Fruit fly (Drosophila melanogaster) whole organism, embryonic: ENCODE measurements around the gene CG15725.

ENCODE experiments used
- Asciz ChIP-seq: fragments of 200-800 bp; sonication (Bioruptor generic); optimal IDR thresholded peaks from 2 replicates; lab custom pipeline; 2017; ENCODE audit warnings: missing biosample characterization, mild to moderate bottlenecking, missing genetic modification characterization, missing genetic modification reagents
- Blimp-1 ChIP-seq: fragments of 200-800 bp; sonication (Bioruptor generic); optimal IDR thresholded peaks from 3 replicates; lab custom pipeline; 2018; ENCODE audit warnings: missing biosample characterization, missing genetic modification characterization, mild to moderate bottlenecking, moderate library complexity, missing genetic modification reagents
- BtbVII ChIP-seq: fragments of 200-800 bp; sonication (Bioruptor generic); optimal IDR thresholded peaks from 3 replicates; lab custom pipeline; 2017; ENCODE audit warnings: missing biosample characterization, mild to moderate bottlenecking, missing genetic modification characterization
- CG10147 ChIP-seq: fragments of 200-800 bp; sonication (Bioruptor generic); optimal IDR thresholded peaks from 2 replicates; lab custom pipeline; 2019; ENCODE audit warnings: missing biosample characterization, mild to moderate bottlenecking, missing genetic modification characterization, moderate library complexity
- CG10979 ChIP-seq: fragments of 200-800 bp; sonication (Bioruptor generic); optimal IDR thresholded peaks from 2 replicates; lab custom pipeline; 2018; ENCODE audit warnings: missing biosample characterization, mild to moderate bottlenecking, missing genetic modification characterization, moderate library complexity
- CG11695 ChIP-seq: fragments of 200-800 bp; sonication (Bioruptor generic); IDR thresholded peaks from 3 replicates; pipeline ENCODE4 v1.3.6; 2022; ENCODE audit warnings: missing biosample characterization, missing genetic modification characterization
- CG12659 ChIP-seq: fragments of 200-800 bp; sonication (Bioruptor generic); optimal IDR thresholded peaks from 3 replicates; lab custom pipeline; 2017; ENCODE audit warnings: mild to moderate bottlenecking, missing biosample characterization, missing genetic modification reagents, missing genetic modification characterization
- CG14050 ChIP-seq: fragments of 200-800 bp; sonication (Bioruptor generic); IDR thresholded peaks from 3 replicates; pipeline ENCODE4 v1.3.6; 2022; ENCODE audit warnings: missing biosample characterization, missing genetic modification characterization
- CG17361 ChIP-seq: fragments of 200-800 bp; sonication (Bioruptor generic); IDR thresholded peaks from 3 replicates; pipeline ENCODE4 v1.3.6; 2022; ENCODE audit warnings: missing biosample characterization, missing genetic modification characterization
- CG17568 ChIP-seq: fragments of 200-800 bp; sonication (Bioruptor generic); optimal IDR thresholded peaks from 2 replicates; lab custom pipeline; 2018; ENCODE audit warnings: missing biosample characterization, mild to moderate bottlenecking, missing genetic modification characterization, moderate library complexity
- CG18011 ChIP-seq: fragments of 200-800 bp; sonication (Bioruptor generic); optimal IDR thresholded peaks from 2 replicates; lab custom pipeline; 2017; ENCODE audit warnings: missing biosample characterization, missing genetic modification characterization, mild to moderate bottlenecking, moderate library complexity, missing genotype
- CG4424 ChIP-seq: fragments of 200-800 bp; sonication (Bioruptor generic); optimal IDR thresholded peaks from 3 replicates; lab custom pipeline; 2016; ENCODE audit warnings: missing biosample characterization, missing genetic modification characterization
- CG6272 ChIP-seq: fragments of 200-800 bp; sonication (Bioruptor generic); IDR thresholded peaks from 2 replicates; pipeline ENCODE4 v1.3.6; 2022; ENCODE audit warnings: missing biosample characterization, missing genetic modification characterization
- CG6654 ChIP-seq: fragments of 200-800 bp; sonication (Bioruptor generic); optimal IDR thresholded peaks from 2 replicates; lab custom pipeline; 2017; ENCODE audit warnings: missing biosample characterization, mild to moderate bottlenecking, missing genetic modification characterization
- CG9797 ChIP-seq: fragments of 200-800 bp; sonication (Bioruptor generic); optimal IDR thresholded peaks from 3 replicates; lab custom pipeline; 2018; ENCODE audit warnings: missing biosample characterization, mild to moderate bottlenecking, missing genetic modification characterization
- Dbx ChIP-seq: fragments of 200-800 bp; sonication (Bioruptor generic); IDR thresholded peaks from 3 replicates; pipeline ENCODE4 v1.3.6; 2022; ENCODE audit warnings: missing biosample characterization, missing genetic modification characterization
- Drgx ChIP-seq: fragments of 200-800 bp; sonication (Bioruptor generic); IDR thresholded peaks from 2 replicates; pipeline ENCODE4 v1.3.6; 2022; ENCODE audit warnings: missing biosample characterization, missing genetic modification characterization
- Ets65A ChIP-seq: fragments of 200-800 bp; sonication (Bioruptor generic); peaks from one replicate; lab custom pipeline; 2016; ENCODE audit warnings: missing biosample characterization, missing genetic modification characterization
- Ets97D ChIP-seq: fragments of 200-800 bp; sonication (Bioruptor generic); optimal IDR thresholded peaks from 3 replicates; lab custom pipeline; 2016; ENCODE audit warnings: missing biosample characterization, missing genetic modification characterization
- Fer3 ChIP-seq: fragments of 200-800 bp; sonication (Bioruptor generic); optimal IDR thresholded peaks from 2 replicates; lab custom pipeline; 2018; ENCODE audit warnings: missing biosample characterization, mild to moderate bottlenecking, missing genetic modification characterization, moderate library complexity
- HmgD ChIP-seq: fragments of 200-800 bp; sonication (Bioruptor generic); optimal IDR thresholded peaks from 3 replicates; lab custom pipeline; 2016; ENCODE audit warnings: missing biosample characterization, missing genetic modification characterization
- Hmr ChIP-seq: fragments of 200-800 bp; sonication (Bioruptor generic); optimal IDR thresholded peaks from 3 replicates; lab custom pipeline; 2017; ENCODE audit warnings: mild to moderate bottlenecking, missing biosample characterization, missing genetic modification reagents, missing genetic modification characterization
- Myb ChIP-seq: fragments of 200-800 bp; sonication (Bioruptor generic); optimal IDR thresholded peaks from 2 replicates; lab custom pipeline; 2016; ENCODE audit warnings: missing biosample characterization, missing genetic modification characterization
- Neu2 ChIP-seq: fragments of 200-800 bp; sonication (Bioruptor generic); optimal IDR thresholded peaks from 3 replicates; lab custom pipeline; 2016; ENCODE audit warnings: missing biosample characterization, missing genetic modification characterization, borderline replicate concordance
- Poxn ChIP-seq: fragments of 200-800 bp; sonication (Bioruptor generic); IDR thresholded peaks from 2 replicates; pipeline ENCODE4 v1.3.6; 2022; ENCODE audit warnings: missing biosample characterization, missing genetic modification characterization
- amos ChIP-seq: fragments of 200-800 bp; sonication (Bioruptor generic); IDR thresholded peaks from 2 replicates; pipeline ENCODE4 v1.3.6; 2022; ENCODE audit warnings: missing biosample characterization, missing genetic modification characterization; ENCODE audit not compliant: partially characterized antibody
- aop ChIP-seq: fragments of 200-800 bp; sonication (Bioruptor generic); IDR thresholded peaks from 2 replicates; pipeline ENCODE4 v1.3.6; 2022; ENCODE audit warnings: missing biosample characterization, missing genetic modification characterization
- btn ChIP-seq: fragments of 200-800 bp; sonication (Bioruptor generic); optimal IDR thresholded peaks from 2 replicates; lab custom pipeline; 2016; ENCODE audit warnings: missing biosample characterization, missing genetic modification characterization
- chinmo ChIP-seq: fragments of 200-800 bp; sonication (Bioruptor generic); IDR thresholded peaks from 4 replicates; pipeline ENCODE4 v1.3.6; 2022; ENCODE audit warnings: missing biosample characterization, missing genetic modification characterization; ENCODE audit not compliant: partially characterized antibody
- crp ChIP-seq, 2 experiments: fragments of 200-800 bp; sonication (Bioruptor generic); optimal IDR thresholded peaks; 2 replicates in 1 of 2; 3 replicates in 1 of 2; lab custom pipeline; 2017; ENCODE audit warnings: missing biosample characterization in 2 of 2, missing genetic modification characterization in 2 of 2, mild to moderate bottlenecking in 1 of 2, moderate library complexity in 1 of 2
- dm ChIP-seq: fragments of 200-800 bp; sonication (Bioruptor generic); optimal IDR thresholded peaks from 3 replicates; lab custom pipeline; 2016; ENCODE audit warnings: missing biosample characterization, missing genetic modification characterization
- dmrt99B ChIP-seq: fragments of 200-800 bp; sonication (Bioruptor generic); optimal IDR thresholded peaks from 2 replicates; lab custom pipeline; 2018; ENCODE audit warnings: missing biosample characterization, mild to moderate bottlenecking, missing genetic modification characterization, moderate library complexity
- ftz-f1 ChIP-seq: fragments of 200-800 bp; sonication (Bioruptor generic); optimal IDR thresholded peaks from 2 replicates; lab custom pipeline; 2016; ENCODE audit warnings: missing biosample characterization, missing genetic modification characterization
- fu2 ChIP-seq: fragments of 200-800 bp; sonication (Bioruptor generic); optimal IDR thresholded peaks from 2 replicates; lab custom pipeline; 2016; ENCODE audit warnings: missing biosample characterization, missing genetic modification characterization
- klu ChIP-seq: fragments of 200-800 bp; sonication (Bioruptor generic); IDR thresholded peaks from 2 replicates; pipeline ENCODE4 v1.3.6; 2022; ENCODE audit warnings: missing biosample characterization, missing genetic modification characterization
- lab ChIP-seq: fragments of 200-800 bp; sonication (Bioruptor generic); optimal IDR thresholded peaks from 3 replicates; lab custom pipeline; 2017; ENCODE audit warnings: missing biosample characterization, missing genetic modification characterization, mild to moderate bottlenecking, moderate library complexity, missing genetic modification reagents
- lbe ChIP-seq: fragments of 200-800 bp; sonication (Bioruptor generic); optimal IDR thresholded peaks from 2 replicates; lab custom pipeline; 2016; ENCODE audit warnings: missing biosample characterization, mild to moderate bottlenecking, missing genetic modification characterization
- lola ChIP-seq, 3 experiments: fragments of >200 bp in 2 of 3; fragments of 200-800 bp in 1 of 3; sonication (Bioruptor generic) in 1 of 3; optimal IDR thresholded peaks; 2 replicates each; lab custom pipeline; 2017 to 2019; ENCODE audit warnings: missing biosample characterization in 3 of 3, missing genetic modification characterization in 3 of 3, mild to moderate bottlenecking in 1 of 3, moderate library complexity in 1 of 3
- lov ChIP-seq, 2 experiments: fragments of 200-800 bp in 1 of 2; fragments of >200 bp in 1 of 2; sonication (Bioruptor generic) in 1 of 2; IDR thresholded peaks in 1 of 2; optimal IDR thresholded peaks in 1 of 2; 2 replicates in 1 of 2; 3 replicates in 1 of 2; pipeline versions ENCODE4 v1.3.6 to Lab custom; 2017 to 2022; ENCODE audit warnings: missing biosample characterization in 1 of 2, missing genetic modification characterization in 1 of 2
- peb ChIP-seq: fragments of 200-800 bp; sonication (Bioruptor generic); IDR thresholded peaks from 2 replicates; pipeline ENCODE4 v1.3.6; 2022; ENCODE audit warnings: missing biosample characterization, missing genetic modification characterization
- pfk ChIP-seq: fragments of 200-800 bp; sonication (Bioruptor generic); optimal IDR thresholded peaks from 2 replicates; lab custom pipeline; 2018; ENCODE audit warnings: missing biosample characterization, mild to moderate bottlenecking, missing genetic modification characterization, moderate library complexity
- pita ChIP-seq: fragments of 200-800 bp; sonication (Bioruptor generic); optimal IDR thresholded peaks from 2 replicates; lab custom pipeline; 2017; ENCODE audit warnings: missing biosample characterization, mild to moderate bottlenecking, missing genetic modification characterization
- psq ChIP-seq: fragments of 200-800 bp; sonication (Bioruptor generic); optimal IDR thresholded peaks from 2 replicates; lab custom pipeline; 2017; ENCODE audit warnings: missing biosample characterization, missing genetic modification characterization
- pzg ChIP-seq: fragments of 200-800 bp; sonication (Bioruptor generic); optimal IDR thresholded peaks from 3 replicates; lab custom pipeline; 2018; ENCODE audit warnings: missing biosample characterization, mild to moderate bottlenecking, missing genetic modification characterization, moderate library complexity
- rib ChIP-seq: fragments of 200-800 bp; sonication (Bioruptor generic); IDR thresholded peaks from 2 replicates; pipeline ENCODE4 v1.3.6; 2022; ENCODE audit warnings: missing biosample characterization, missing genetic modification characterization
- salm ChIP-seq: fragments of 200-800 bp; sonication (Bioruptor generic); optimal IDR thresholded peaks from 2 replicates; lab custom pipeline; 2018; ENCODE audit warnings: missing biosample characterization, mild to moderate bottlenecking, missing genetic modification characterization
- sd ChIP-seq: fragments of 200-800 bp; sonication (Bioruptor generic); optimal IDR thresholded peaks from 3 replicates; lab custom pipeline; 2018; ENCODE audit warnings: missing biosample characterization, mild to moderate bottlenecking, missing genetic modification characterization, moderate library complexity
- sens ChIP-seq: fragments of 200-800 bp; sonication (Bioruptor generic); peaks from one replicate; lab custom pipeline; 2016; ENCODE audit warnings: missing biosample characterization, missing genetic modification characterization
- tup ChIP-seq: fragments of 200-800 bp; sonication (Bioruptor generic); optimal IDR thresholded peaks from 2 replicates; lab custom pipeline; 2016; ENCODE audit warnings: missing biosample characterization, mild to moderate bottlenecking, missing genetic modification characterization, moderate library complexity

The CG15725 gene

DNA sequence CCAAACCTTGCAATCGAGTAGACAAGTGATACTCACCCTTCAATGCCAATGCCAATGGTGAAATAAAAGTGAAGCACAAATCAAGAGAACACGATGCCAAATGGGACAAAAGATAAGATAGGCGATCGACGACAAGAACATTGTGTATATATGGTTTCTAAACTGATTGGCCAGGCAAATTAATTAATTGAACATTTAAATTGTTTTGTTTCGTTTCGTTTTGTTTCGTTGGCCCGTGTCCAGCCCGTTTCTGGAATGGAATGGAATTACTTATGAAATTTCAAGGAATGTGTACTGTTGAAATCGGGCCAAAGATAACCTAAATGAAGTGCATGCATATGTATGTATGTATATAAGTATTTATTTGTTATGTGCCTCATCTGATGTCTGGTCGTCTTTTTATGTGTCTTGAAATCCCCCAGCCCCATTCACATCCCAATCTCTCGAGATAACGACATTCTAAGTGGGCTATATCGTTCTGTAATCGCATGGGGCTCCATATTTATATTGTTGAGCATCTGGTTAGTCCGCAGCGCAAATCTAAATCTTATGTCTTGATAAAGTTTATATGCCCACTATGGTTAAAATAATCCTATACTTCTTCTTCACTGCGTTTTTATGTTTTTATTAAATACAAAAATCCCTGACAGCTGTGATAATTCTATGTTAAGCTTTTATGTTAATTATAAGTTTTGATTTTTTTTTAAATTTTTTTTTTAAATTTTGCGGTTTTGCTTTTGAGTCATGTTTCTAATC, 29.7 kb upstream of the CG15725 start (continued):
- TF ChIP-seq sd (peak; percentile 46), fu2 (GFP tag; lab: Kevin White, UChicago) (no peak), CG6272 (GFP tag; lab: Robert Waterston, UW) (no peak), chinmo (GFP tag; lab: Robert Waterston, UW) (no peak), lab (GFP tag; lab: Kevin White, UChicago) (no peak), tup (GFP tag; lab: Kevin White, UChicago) (no peak), psq (GFP tag; lab: Kevin White, UChicago) (no peak), pita (no peak), Myb (GFP tag; lab: Kevin White, UChicago) (no peak), HmgD (GFP tag; lab: Kevin White, UChicago) (no peak), Drgx (no peak), CG4424 (GFP tag; lab: Kevin White, UChicago) (no peak), Ets97D (no peak), Hmr (GFP tag; lab: Kevin White, UChicago) (peak; percentile 16), CG11695 (GFP tag; lab: Robert Waterston, UW) (no peak), crp (GFP tag; optimal IDR thresholded peaks at IDR 0.05; lab: Kevin White, UChicago) (no peak), Neu2 (GFP tag; lab: Kevin White, UChicago) (no peak), pfk (GFP tag; lab: Kevin White, UChicago) (peak; percentile 95), btn (GFP tag; lab: Kevin White, UChicago) (no peak), CG10147 (GFP tag; lab: Kevin White, UChicago) (no peak), amos (no peak), lbe (no peak), pzg (GFP tag; lab: Kevin White, UChicago) (no peak), CG6654 (no peak), Fer3 (tag; lab: Kevin White, UChicago) (no peak), dmrt99B (no peak), peb (no peak), CG10979 (tag; lab: Kevin White, UChicago) (peak; percentile 10), ftz-f1 (GFP tag; lab: Kevin White, UChicago) (no peak), CG12659 (GFP tag; lab: Kevin White, UChicago) (peak; percentile 23), BtbVII (GFP tag; lab: Kevin White, UChicago) (no peak), sens (peak; percentile 67), lola (GFP tag; optimal IDR thresholded peaks at IDR 0.05; lab: Kevin White, UChicago) (no peak), Dbx (no peak), Ets65A (GFP tag; lab: Kevin White, UChicago) (no peak), salm (tag; lab: Kevin White, UChicago) (no peak), aop (GFP tag; lab: Robert Waterston, UW) (no peak), CG14050 (GFP tag; lab: Robert Waterston, UW) (no peak), klu (GFP tag; lab: Robert Waterston, UW) (no peak), Poxn (GFP tag; lab: Robert Waterston, UW) (no peak), CG18011 (GFP tag; lab: Kevin White, UChicago) (no peak), Asciz (GFP tag; lab: Kevin White, UChicago) (no peak), CG17568 (GFP tag; lab: Kevin White, UChicago) (no peak), CG17361 (GFP tag; lab: Robert Waterston, UW) (peak; percentile 36; the same call in 1 of the 3 replicates), Blimp-1 (GFP tag; lab: Kevin White, UChicago) (no peak), CG9797 (GFP tag; lab: Kevin White, UChicago) (no peak), rib (GFP tag; lab: Robert Waterston, UW) (no peak), lov (optimal IDR thresholded peaks at IDR 0.05; lab: Kevin White, UChicago) (no peak), lov (GFP tag; IDR thresholded peaks at IDR 0.05; lab: Robert Waterston, UW) (no peak), dm (no peak)
